Fruit fly (Drosophila melanogaster): ENCODE data around the gene CG1958.

The CG1958 gene

dm6 chrX:7306538-7307477 is 40.1 kb downstream of the CG1958 start (continued):
- TF ChIP-seq cad (GFP tag; optimal IDR thresholded peaks at IDR 0.05) (no peak), Ets65A (GFP tag) (peak; percentile 99), CG12236 (GFP tag; optimal IDR thresholded peaks at IDR 0.05) (peak; percentile 53), Spps (tag; optimal IDR thresholded peaks at IDR 0.05) (peak; percentile 90), gem (tag; optimal IDR thresholded peaks at IDR 0.05) (peak; percentile 97), tgo (GFP tag; IDR thresholded peaks at IDR 0.05) (peak; percentile 79), CG10431 (GFP tag; optimal IDR thresholded peaks at IDR 0.05) (peak; percentile 87), CG7963 (GFP tag; IDR thresholded peaks at IDR 0.05; ENCODE audit: partially characterized antibody) (no peak), Adf1 (GFP tag; IDR thresholded peaks at IDR 0.05) (peak; percentile 94), jing (GFP tag; optimal IDR thresholded peaks at IDR 0.05) (peak; percentile 81), CG11560 (tag; IDR thresholded peaks at IDR 0.05) (peak; percentile 63; the same call in 1 of the 3 replicates), gro (GFP tag; optimal IDR thresholded peaks at IDR 0.05) (peak; percentile 11), gce (GFP tag; IDR thresholded peaks at IDR 0.05) (no peak; the same call in 2 of the 3 replicates), CG32772 (GFP tag; IDR thresholded peaks at IDR 0.05) (peak; percentile 78), CG5245 (GFP tag; optimal IDR thresholded peaks at IDR 0.05) (peak; percentile 67), CG8281 (tag; optimal IDR thresholded peaks at IDR 0.05) (peak; percentile 76), hbn (GFP tag; IDR thresholded peaks at IDR 0.05; ENCODE audit: partially characterized antibody) (no peak), CG15011 (GFP tag; optimal IDR thresholded peaks at IDR 0.05) (peak; percentile 49), CG2199 (GFP tag; IDR thresholded peaks at IDR 0.05) (no peak), cato (GFP tag; optimal IDR thresholded peaks at IDR 0.05; ENCODE audit: borderline replicate concordance) (peak; percentile 89), Dek (tag; optimal IDR thresholded peaks at IDR 0.05) (peak; percentile 87), CG34224 (GFP tag; IDR thresholded peaks at IDR 0.05; ENCODE audit: partially characterized antibody) (0 out of 3 replicates have a peak, but pooled peaks have one; percentile 33), nerfin-2 (GFP tag; IDR thresholded peaks at IDR 0.05; ENCODE audit: partially characterized antibody) (no peak), CG9932 (GFP tag; IDR thresholded peaks at IDR 0.05) (peak; percentile 58)

- TF ChIP-seq CG9727 (GFP tag; optimal IDR thresholded peaks at IDR 0.05) (no peak), bigmax (GFP tag; optimal IDR thresholded peaks at IDR 0.05) (no peak), CG2202 (tag; optimal IDR thresholded peaks at IDR 0.05) (no peak), CG10431 (GFP tag; optimal IDR thresholded peaks at IDR 0.05) (no peak), tna (GFP tag; IDR thresholded peaks at IDR 0.05; ENCODE audit: partially characterized antibody) (no peak), amos (GFP tag; IDR thresholded peaks at IDR 0.05; ENCODE audit: partially characterized antibody) (no peak), chn (GFP tag; optimal IDR thresholded peaks at IDR 0.05) (peak; percentile 73), row (GFP tag; IDR thresholded peaks at IDR 0.05) (peak; percentile 4; the same call in 1 of the 3 replicates), gro (GFP tag; optimal IDR thresholded peaks at IDR 0.05) (peak; percentile 41), CG8478 (optimal IDR thresholded peaks at IDR 0.05) (peak; percentile 98), Hmr (GFP tag; optimal IDR thresholded peaks at IDR 0.05) (no peak), pan (optimal IDR thresholded peaks at IDR 0.05) (no peak), pan (GFP tag; optimal IDR thresholded peaks at IDR 0.05 in 1 of 2, IDR thresholded peaks at IDR 0.05 in 1 of 2) (peak in 1 of 2 experiments; percentile 37), lbe (GFP tag; optimal IDR thresholded peaks at IDR 0.05) (peak; percentile 2), CG16813 (GFP tag; IDR thresholded peaks at IDR 0.05; ENCODE audit: partially characterized antibody) (no peak), cato (GFP tag; optimal IDR thresholded peaks at IDR 0.05; ENCODE audit: borderline replicate concordance) (no peak), CG1832 (GFP tag; optimal IDR thresholded peaks at IDR 0.05) (peak; percentile 93), CG9437 (GFP tag; optimal IDR thresholded peaks at IDR 0.05) (no peak), bowl (GFP tag; IDR thresholded peaks at IDR 0.05) (no peak), Dfd (GFP tag; optimal IDR thresholded peaks at IDR 0.05) (no peak), Hey (tag; optimal IDR thresholded peaks at IDR 0.05) (no peak), kni (GFP tag; optimal IDR thresholded peaks at IDR 0.05) (peak; percentile 89), CG13287 (GFP tag; IDR thresholded peaks at IDR 0.05; ENCODE audit: partially characterized antibody) (peak; percentile 61), Mes4 (GFP tag; optimal IDR thresholded peaks at IDR 0.05) (no peak), Sin3A (optimal IDR thresholded peaks at IDR 0.05) (no peak), CG6254 (GFP tag; optimal IDR thresholded peaks at IDR 0.05) (no peak)
Observed at dm6 chrX:7307478-7308200, 40.9 kb downstream of the CG1958 start, which contains the start of gene brk. Gene brk (plus strand): TSS chrX:7307939.

Measured in whole organism, embryonic.